Worm (Caenorhabditis elegans): ENCODE measurements around the gene T10B5.3.

T10B5.3 gene

DNA sequence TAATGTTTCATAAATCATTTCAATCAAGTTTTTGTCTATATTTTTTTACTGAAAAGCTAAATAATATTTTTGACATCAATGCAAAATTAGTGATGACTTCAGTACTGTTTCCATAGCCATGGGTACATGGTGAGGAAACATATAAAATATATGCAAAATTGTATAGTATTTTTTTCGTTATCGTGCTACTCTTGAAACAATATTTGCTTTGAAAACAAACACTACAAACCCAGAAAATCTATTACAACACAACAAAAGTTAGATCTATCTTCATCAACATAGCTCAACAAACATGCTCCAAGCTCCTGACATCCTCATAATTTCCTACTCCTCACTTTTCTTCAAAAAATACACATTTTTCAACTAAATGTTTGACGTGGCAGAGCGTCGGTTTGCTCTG lies 39.0 kb upstream of the T10B5.3 start, which contains the start of gene srp-3:
Gene srp-3 (plus strand): TSS at position 301 of the 400 bp plus-strand sequence.
- TF ChIP-seq K09A11.1 (tag; optimal IDR thresholded peaks at IDR 0.05; ENCODE audit: insufficient read depth) (no peak), fax-1 (tag; optimal IDR thresholded peaks at IDR 0.05) (no peak), ceh-19 (GFP tag; optimal IDR thresholded peaks at IDR 0.05) (no peak), unc-42 (tag; optimal IDR thresholded peaks at IDR 0.05) (no peak), rnt-1 (tag; optimal IDR thresholded peaks at IDR 0.05) (no peak), ceh-31 (tag; optimal IDR thresholded peaks at IDR 0.05) (no peak), T23F11.4 (GFP tag; optimal IDR thresholded peaks at IDR 0.05) (no peak), C08G9.2 (tag; optimal IDR thresholded peaks at IDR 0.05) (no peak), ref-2 (tag; optimal IDR thresholded peaks at IDR 0.05) (no peak), pha-2 (tag; optimal IDR thresholded peaks at IDR 0.05) (no peak), ceh-30 (tag; optimal IDR thresholded peaks at IDR 0.05) (no peak)

DNA sequence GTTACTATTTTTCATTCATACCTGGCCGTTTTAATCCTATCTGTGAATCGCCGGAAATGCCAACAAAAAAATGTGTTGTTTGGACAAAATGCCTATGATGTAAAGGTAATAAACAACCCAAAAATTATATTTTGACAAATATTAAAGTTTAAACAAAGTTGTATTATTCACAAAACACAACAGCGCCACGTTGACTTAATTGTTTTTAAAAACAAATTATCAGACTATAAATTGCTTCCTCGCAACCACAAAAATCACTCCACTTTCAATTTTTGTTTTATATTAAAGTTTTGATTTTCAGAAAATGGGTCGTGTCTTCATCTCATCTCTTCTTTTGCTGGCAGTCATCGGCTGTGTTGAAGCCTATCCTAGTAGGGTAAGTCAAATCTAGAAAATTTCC lies 37.8 kb upstream of the T10B5.3 start, which contains the start of gene Y32G9A.5:
Gene Y32G9A.5 (plus strand): TSS at position 301 of the 400 bp plus-strand sequence.
- TF ChIP-seq nfya-1 (tag; optimal IDR thresholded peaks at IDR 0.05) (no peak), pqm-1 (tag; optimal IDR thresholded peaks at IDR 0.05) (no peak), lin-11 (tag; optimal IDR thresholded peaks at IDR 0.05) (no peak), madf-2 (tag; optimal IDR thresholded peaks at IDR 0.05) (no peak), unc-55 (GFP tag; optimal IDR thresholded peaks at IDR 0.05) (no peak), Y22D7AL.16 (tag; optimal IDR thresholded peaks at IDR 0.05) (no peak), sox-4 (tag; optimal IDR thresholded peaks at IDR 0.05) (no peak), npax-4 (tag; optimal IDR thresholded peaks at IDR 0.05) (no peak), C08G9.2 (tag; optimal IDR thresholded peaks at IDR 0.05) (no peak), ceh-9 (tag; optimal IDR thresholded peaks at IDR 0.05) (no peak), lim-6 (tag; optimal IDR thresholded peaks at IDR 0.05) (no peak), ceh-24 (tag; optimal IDR thresholded peaks at IDR 0.05) (no peak), unc-42 (tag; optimal IDR thresholded peaks at IDR 0.05) (no peak), C38D4.7 (GFP tag; optimal IDR thresholded peaks at IDR 0.05) (no peak), ceh-2 (tag; optimal IDR thresholded peaks at IDR 0.05) (no peak), ceh-34 (tag; optimal IDR thresholded peaks at IDR 0.05) (no peak), F13H6.1 (tag; optimal IDR thresholded peaks at IDR 0.05) (no peak), K02D7.2 (tag; optimal IDR thresholded peaks at IDR 0.05) (no peak), che-1 (tag; optimal IDR thresholded peaks at IDR 0.05) (no peak), pros-1 (tag; optimal IDR thresholded peaks at IDR 0.05) (no peak)

ce11 chrV:1895483-1895882 lies 25.9 kb upstream of the T10B5.3 start, which contains the start of gene nphp-2:
Gene nphp-2, plus strand, starts transcription at chrV:1895783.
- no peak for TF ChIP-seq pat-9 (tag; optimal IDR thresholded peaks at IDR 0.05)

- TF ChIP-seq ceh-9 (tag; optimal IDR thresholded peaks at IDR 0.05) (no peak), nhr-232 (tag; optimal IDR thresholded peaks at IDR 0.05) (no peak), Y22D7AL.16 (tag; optimal IDR thresholded peaks at IDR 0.05) (no peak), ceh-31 (tag; optimal IDR thresholded peaks at IDR 0.05) (no peak), elt-4 (tag; optimal IDR thresholded peaks at IDR 0.05) (no peak), pat-9 (tag; optimal IDR thresholded peaks at IDR 0.05) (no peak), tbx-2 (tag; optimal IDR thresholded peaks at IDR 0.05) (no peak), unc-86 (tag; optimal IDR thresholded peaks at IDR 0.05) (no peak), eyg-1 (tag; optimal IDR thresholded peaks at IDR 0.05) (no peak), sox-2 (GFP tag; IDR thresholded peaks at IDR 0.05) (no peak), hlh-6 (tag; optimal IDR thresholded peaks at IDR 0.05) (no peak), ceh-6 (GFP tag; optimal IDR thresholded peaks at IDR 0.05) (no peak), F13H6.1 (tag; optimal IDR thresholded peaks at IDR 0.05) (no peak), ceh-18 (tag; optimal IDR thresholded peaks at IDR 0.05) (no peak), hlh-30 (tag; optimal IDR thresholded peaks at IDR 0.05; ENCODE audit: insufficient read depth) (no peak), fkh-10 (GFP tag; optimal IDR thresholded peaks at IDR 0.05) (no peak), pha-2 (tag; optimal IDR thresholded peaks at IDR 0.05) (no peak), tbx-7 (tag; optimal IDR thresholded peaks at IDR 0.05) (no peak)
These were observed 23.1 kb upstream of the T10B5.3 start, which contains the start of gene zig-11 for ce11 chrV:1892567-1893277. Gene zig-11, minus strand, starts transcription at chrV:1892939.

All from whole organism, late embryonic.